Worm (Caenorhabditis elegans) whole organism, L1 larva: Measurements from ENCODE around the gene mlt-10.

Source experiments
- fkh-10 ChIP-seq: sonication (generic microtip); optimal IDR thresholded peaks from 2 replicates; lab custom pipeline; 2017; ENCODE audit warnings: missing biosample characterization, missing genetic modification reagents, missing genetic modification characterization
- mep-1 ChIP-seq: fragments of 150-350 bp; optimal IDR thresholded peaks from 2 replicates; lab custom pipeline; 2014; ENCODE audit warnings: missing biosample characterization, missing genetic modification characterization
- nhr-90 ChIP-seq: sonication (generic microtip); optimal IDR thresholded peaks from 2 replicates; lab custom pipeline; 2016; ENCODE audit warnings: mild to moderate bottlenecking, missing genetic modification characterization, missing compliant biosample characterization; ENCODE audit not compliant: poor library complexity

DNA sequence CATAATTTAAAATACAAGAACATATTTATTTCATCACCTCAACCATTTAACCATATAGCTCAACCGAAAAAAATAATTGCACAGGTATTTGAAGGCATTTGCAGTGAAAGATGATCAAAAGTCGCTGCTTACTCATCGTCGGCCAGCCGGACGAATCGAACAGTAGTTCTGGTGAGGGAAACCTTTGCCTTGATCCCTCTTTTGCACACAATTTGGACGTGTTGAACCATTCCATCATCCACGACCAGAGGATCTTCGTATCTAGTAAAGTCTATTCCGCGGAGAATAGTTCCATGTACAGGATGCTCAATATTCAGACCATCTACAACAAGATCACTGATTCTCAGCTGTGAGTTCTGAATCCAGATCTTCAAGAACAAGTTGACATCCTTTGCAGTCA lies 35.5 kb downstream of the mlt-10 start:
- no peak for TF ChIP-seq nhr-90 (tag; lab: Kevin White, UChicago)
- no peak for TF ChIP-seq mep-1 (tag; lab: Kevin White, UChicago)
- TF ChIP-seq fkh-10, result no peak
